Fruit fly (Drosophila melanogaster): Measurements from ENCODE around the gene CG42832.
"Not testable (repeated sequence)": the region's sequence is repeated elsewhere in the genome, so short reads cannot be mapped to it uniquely, and the experiment has no call there.

- TF ChIP-seq Myc, ttk, h, insv, Sin3A, psq (optimal IDR thresholded peaks at IDR 0.05): not testable (repeated sequence)
These were observed 20.5 kb upstream of the CG42832 start, which contains the start of gene CG7377 for dm6 chr3L:11589395-11589794.
